In genomic region chrX:2300293-2301068, dm6 we compare ENCODE assay signal across 1 fruit fly cellular context.
TF ChIP-seq lines count a peak whose summit lies in the region.

No protein-coding gene starts in this region.

TF ChIP-seq in whole organism, embryonic, 481 proteins besides CTCF, POLR2A, EP300 and RAD21 (continued from another document and continues in another):
- TF ChIP-seq seq (GFP tag; IDR thresholded peaks at IDR 0.05; lab: Robert Waterston, UW) (peak; percentile 98), CG9932 (GFP tag; IDR thresholded peaks at IDR 0.05; lab: Robert Waterston, UW) (peak; percentile 94), CG11398 (GFP tag; optimal IDR thresholded peaks at IDR 0.05; lab: Kevin White, UChicago) (peak; percentile 94), pb (GFP tag; optimal IDR thresholded peaks at IDR 0.05; lab: Kevin White, UChicago) (peak; percentile 94), CG31365 (tag; optimal IDR thresholded peaks at IDR 0.05; lab: Kevin White, UChicago) (peak; percentile 83), CG3281 (GFP tag; optimal IDR thresholded peaks at IDR 0.05; lab: Kevin White, UChicago) (peak; percentile 88), lilli (GFP tag; optimal IDR thresholded peaks at IDR 0.05; lab: Kevin White, UChicago) (peak; percentile 93), Stat92E (GFP tag; optimal IDR thresholded peaks at IDR 0.05; lab: Kevin White, UChicago) (peak in 1 of 3 experiments; percentile 87), CG7271 (tag; optimal IDR thresholded peaks at IDR 0.05; lab: Kevin White, UChicago) (peak; percentile 11), ci (GFP tag; IDR thresholded peaks at IDR 0.05; lab: Robert Waterston, UW) (peak; percentile 99), HLH54F (GFP tag; optimal IDR thresholded peaks at IDR 0.05; lab: Kevin White, UChicago) (peak; percentile 90), CG17385 (GFP tag; optimal IDR thresholded peaks at IDR 0.05; lab: Kevin White, UChicago) (peak; percentile 93), kah (GFP tag; optimal IDR thresholded peaks at IDR 0.05; lab: Kevin White, UChicago) (peak; percentile 87), prd (optimal IDR thresholded peaks at IDR 0.05; lab: Kevin White, UChicago) (no peak), prd (GFP tag; IDR thresholded peaks at IDR 0.05; lab: Robert Waterston, UW) (peak; percentile 98), chm (GFP tag; IDR thresholded peaks at IDR 0.05; lab: Robert Waterston, UW) (peak; percentile 98), row (GFP tag; IDR thresholded peaks at IDR 0.05; lab: Robert Waterston, UW) (peak; percentile 94), Hsf (GFP tag; optimal IDR thresholded peaks at IDR 0.05; lab: Kevin White, UChicago) (peak; percentile 92), pfk (GFP tag; optimal IDR thresholded peaks at IDR 0.05; lab: Kevin White, UChicago) (no peak), scrt (GFP tag; optimal IDR thresholded peaks at IDR 0.05; lab: Kevin White, UChicago) (peak; percentile 86), Mrtf (GFP tag; IDR thresholded peaks at IDR 0.05; lab: Robert Waterston, UW) (peak; percentile 96), CG10431 (GFP tag; optimal IDR thresholded peaks at IDR 0.05; lab: Kevin White, UChicago) (peak; percentile 79), CG9876 (GFP tag; optimal IDR thresholded peaks at IDR 0.05; lab: Kevin White, UChicago) (peak; percentile 61), ap (GFP tag; IDR thresholded peaks at IDR 0.05; lab: Robert Waterston, UW) (peak; percentile 97), Sox100B (GFP tag; optimal IDR thresholded peaks at IDR 0.05; lab: Kevin White, UChicago) (peak; percentile 95), CG17912 (GFP tag; optimal IDR thresholded peaks at IDR 0.05; lab: Kevin White, UChicago) (peak; percentile 75), CG4282 (GFP tag; optimal IDR thresholded peaks at IDR 0.05; lab: Kevin White, UChicago) (peak; percentile 84), CG8290 (GFP tag; optimal IDR thresholded peaks at IDR 0.05; lab: Kevin White, UChicago) (peak; percentile 35), CG8290 (tag; optimal IDR thresholded peaks at IDR 0.05; lab: Kevin White, UChicago) (peak; percentile 10 to 100), usp (GFP tag; optimal IDR thresholded peaks at IDR 0.05; lab: Kevin White, UChicago) (no peak), ac (GFP tag; optimal IDR thresholded peaks at IDR 0.05; lab: Kevin White, UChicago) (peak; percentile 63), BtbVII (GFP tag; optimal IDR thresholded peaks at IDR 0.05; lab: Kevin White, UChicago) (peak; percentile 91), CG10565 (GFP tag; optimal IDR thresholded peaks at IDR 0.05; lab: Kevin White, UChicago) (peak; percentile 62), disco-r (GFP tag; optimal IDR thresholded peaks at IDR 0.05; lab: Kevin White, UChicago) (peak; percentile 92), lmd (GFP tag; IDR thresholded peaks at IDR 0.05; lab: Robert Waterston, UW) (peak; percentile 98), CG10209 (GFP tag; optimal IDR thresholded peaks at IDR 0.05; lab: Kevin White, UChicago) (peak; percentile 95), CG11560 (tag; IDR thresholded peaks at IDR 0.05; lab: Robert Waterston, UW) (peak; percentile 84), NC2α (GFP tag; optimal IDR thresholded peaks at IDR 0.05; lab: Kevin White, UChicago) (peak; percentile 90), ab (GFP tag; optimal IDR thresholded peaks at IDR 0.05; lab: Kevin White, UChicago) (peak; percentile 74), CG30403 (GFP tag; optimal IDR thresholded peaks at IDR 0.05; lab: Kevin White, UChicago) (peak; percentile 90), ssp (GFP tag; IDR thresholded peaks at IDR 0.05; lab: Robert Waterston, UW) (peak; percentile 90), Ada2b (GFP tag; IDR thresholded peaks at IDR 0.05; lab: Robert Waterston, UW) (peak; percentile 95), danr (GFP tag; IDR thresholded peaks at IDR 0.05; lab: Robert Waterston, UW) (peak; percentile 96), MBD-R2 (GFP tag; IDR thresholded peaks at IDR 0.05; lab: Robert Waterston, UW) (peak; percentile 78), CG32767 (GFP tag; IDR thresholded peaks at IDR 0.05; lab: Robert Waterston, UW) (peak; percentile 98), sr (GFP tag; IDR thresholded peaks at IDR 0.05; lab: Robert Waterston, UW) (peak; percentile 94), CG17612 (GFP tag; IDR thresholded peaks at IDR 0.05; lab: Robert Waterston, UW) (peak; percentile 91), CG6854 (GFP tag; optimal IDR thresholded peaks at IDR 0.05; lab: Kevin White, UChicago) (peak; percentile 90), Nf-YC (tag; optimal IDR thresholded peaks at IDR 0.05; lab: Kevin White, UChicago) (peak; percentile 63), zen2 (GFP tag; IDR thresholded peaks at IDR 0.05; lab: Robert Waterston, UW; ENCODE audit: partially characterized antibody) (no peak), Asciz (GFP tag; optimal IDR thresholded peaks at IDR 0.05; lab: Kevin White, UChicago) (peak; percentile 93), inv (GFP tag; IDR thresholded peaks at IDR 0.05; lab: Robert Waterston, UW; ENCODE audit: partially characterized antibody) (no peak), cwo (GFP tag; optimal IDR thresholded peaks at IDR 0.05; lab: Kevin White, UChicago) (peak; percentile 89), vvl (GFP tag; IDR thresholded peaks at IDR 0.05; lab: Robert Waterston, UW) (peak; percentile 99), tup (GFP tag; optimal IDR thresholded peaks at IDR 0.05; lab: Kevin White, UChicago) (peak; percentile 86), CG34224 (GFP tag; IDR thresholded peaks at IDR 0.05; lab: Robert Waterston, UW; ENCODE audit: partially characterized antibody) (no peak), CG31388 (GFP tag; optimal IDR thresholded peaks at IDR 0.05; lab: Kevin White, UChicago) (peak; percentile 74), dpn (GFP tag; optimal IDR thresholded peaks at IDR 0.05; lab: Kevin White, UChicago) (peak; percentile 88 to 90), Bgb (GFP tag; IDR thresholded peaks at IDR 0.05; lab: Robert Waterston, UW; ENCODE audit: partially characterized antibody) (no peak), CG14710 (tag; optimal IDR thresholded peaks at IDR 0.05; lab: Kevin White, UChicago) (peak; percentile 81), CG13296 (GFP tag; optimal IDR thresholded peaks at IDR 0.05; lab: Kevin White, UChicago) (peak; percentile 89), onecut (GFP tag; IDR thresholded peaks at IDR 0.05; lab: Robert Waterston, UW) (peak; percentile 94), Ravus (GFP tag; IDR thresholded peaks at IDR 0.05; lab: Robert Waterston, UW) (peak; percentile 92), CG17568 (GFP tag; optimal IDR thresholded peaks at IDR 0.05; lab: Kevin White, UChicago) (peak; percentile 94), CG8388 (GFP tag; optimal IDR thresholded peaks at IDR 0.05; lab: Kevin White, UChicago) (peak; percentile 94), tx (GFP tag; optimal IDR thresholded peaks at IDR 0.05; lab: Kevin White, UChicago) (peak; percentile 88), dmrt11E (tag; optimal IDR thresholded peaks at IDR 0.05; lab: Kevin White, UChicago) (peak; percentile 89), sima (GFP tag; optimal IDR thresholded peaks at IDR 0.05; lab: Kevin White, UChicago) (peak; percentile 70), Optix (GFP tag; IDR thresholded peaks at IDR 0.05; lab: Robert Waterston, UW) (peak; percentile 98), luna (GFP tag; optimal IDR thresholded peaks at IDR 0.05; lab: Kevin White, UChicago) (no peak), sim (GFP tag; IDR thresholded peaks at IDR 0.05; lab: Robert Waterston, UW) (peak; percentile 93), Dbx (GFP tag; IDR thresholded peaks at IDR 0.05; lab: Robert Waterston, UW) (peak; percentile 79), CG4707 (GFP tag; optimal IDR thresholded peaks at IDR 0.05; lab: Kevin White, UChicago) (peak; percentile 91), CG15479 (GFP tag; optimal IDR thresholded peaks at IDR 0.05; lab: Kevin White, UChicago) (peak; percentile 44), salm (tag; optimal IDR thresholded peaks at IDR 0.05; lab: Kevin White, UChicago) (peak; percentile 92), Adf1 (GFP tag; IDR thresholded peaks at IDR 0.05; lab: Robert Waterston, UW) (peak; percentile 93), CG12236 (GFP tag; optimal IDR thresholded peaks at IDR 0.05; lab: Kevin White, UChicago) (peak; percentile 86), CG10274 (GFP tag; optimal IDR thresholded peaks at IDR 0.05; lab: Kevin White, UChicago) (peak; percentile 83), lab (GFP tag; optimal IDR thresholded peaks at IDR 0.05; lab: Kevin White, UChicago) (peak; percentile 96), tna (GFP tag; IDR thresholded peaks at IDR 0.05; lab: Robert Waterston, UW; ENCODE audit: partially characterized antibody) (no peak), CG34376 (GFP tag; optimal IDR thresholded peaks at IDR 0.05; lab: Kevin White, UChicago) (peak; percentile 27), crp (GFP tag; optimal IDR thresholded peaks at IDR 0.05; lab: Kevin White, UChicago) (peak in 1 of 2 experiments; percentile 68), Atf6 (GFP tag; IDR thresholded peaks at IDR 0.05; lab: Robert Waterston, UW) (peak; percentile 95), gt (GFP tag; IDR thresholded peaks at IDR 0.05; lab: Robert Waterston, UW) (peak; percentile 92), CG6791 (GFP tag; IDR thresholded peaks at IDR 0.05; lab: Robert Waterston, UW; ENCODE audit: partially characterized antibody) (no peak), CG31224 (GFP tag; IDR thresholded peaks at IDR 0.05; lab: Robert Waterston, UW) (peak; percentile 88), Gug (GFP tag; IDR thresholded peaks at IDR 0.05; lab: Robert Waterston, UW) (peak; percentile 98), CG4404 (GFP tag; IDR thresholded peaks at IDR 0.05; lab: Robert Waterston, UW) (peak; percentile 91), Fer2 (tag; optimal IDR thresholded peaks at IDR 0.05; lab: Kevin White, UChicago) (peak; percentile 75), CG13287 (GFP tag; IDR thresholded peaks at IDR 0.05; lab: Robert Waterston, UW; ENCODE audit: partially characterized antibody) (peak; percentile 17; the same call in 1 of the 2 replicates), CG4360 (GFP tag; IDR thresholded peaks at IDR 0.05; lab: Robert Waterston, UW) (peak; percentile 81), zf30C (GFP tag; optimal IDR thresholded peaks at IDR 0.05; lab: Kevin White, UChicago) (no peak), Oli (tag; optimal IDR thresholded peaks at IDR 0.05; lab: Kevin White, UChicago) (peak; percentile 97), fd3F (GFP tag; optimal IDR thresholded peaks at IDR 0.05; lab: Kevin White, UChicago) (peak; percentile 94), pros (GFP tag; optimal IDR thresholded peaks at IDR 0.05; lab: Kevin White, UChicago) (peak; percentile 58), esg (GFP tag; conservative IDR thresholded peaks at IDR 0.05; lab: Robert Waterston, UW) (peak; percentile 97), fu2 (GFP tag; optimal IDR thresholded peaks at IDR 0.05; lab: Kevin White, UChicago) (peak; percentile 89), Deaf1 (tag; optimal IDR thresholded peaks at IDR 0.05; lab: Kevin White, UChicago) (peak; percentile 72), Dip2 (GFP tag; IDR thresholded peaks at IDR 0.05; lab: Robert Waterston, UW) (0 out of 2 replicates have a peak, but pooled peaks have one; percentile 40), psq (GFP tag; optimal IDR thresholded peaks at IDR 0.05; lab: Kevin White, UChicago) (peak; percentile 79), CG11696 (GFP tag; IDR thresholded peaks at IDR 0.05; lab: Robert Waterston, UW) (peak; percentile 99), CG1647 (GFP tag; optimal IDR thresholded peaks at IDR 0.05; lab: Kevin White, UChicago) (peak; percentile 83), CHES-1-like (GFP tag; optimal IDR thresholded peaks at IDR 0.05; lab: Kevin White, UChicago) (peak; percentile 94), CG43689 (GFP tag; IDR thresholded peaks at IDR 0.05; lab: Robert Waterston, UW) (peak; percentile 93), CG11093 (GFP tag; IDR thresholded peaks at IDR 0.05; lab: Robert Waterston, UW) (peak; percentile 96), Hmx (GFP tag; optimal IDR thresholded peaks at IDR 0.05; lab: Kevin White, UChicago) (peak; percentile 60), Xrp1 (GFP tag; IDR thresholded peaks at IDR 0.05; lab: Robert Waterston, UW) (peak; percentile 96), tio (GFP tag; optimal IDR thresholded peaks at IDR 0.05; lab: Kevin White, UChicago) (peak; percentile 81), sens-2 (GFP tag; IDR thresholded peaks at IDR 0.05; lab: Robert Waterston, UW) (peak; percentile 98), ken (GFP tag; IDR thresholded peaks at IDR 0.05; lab: Robert Waterston, UW) (peak; percentile 99), CG18011 (GFP tag; optimal IDR thresholded peaks at IDR 0.05; lab: Kevin White, UChicago) (peak; percentile 80), Hey (tag; optimal IDR thresholded peaks at IDR 0.05; lab: Kevin White, UChicago) (peak; percentile 84), dati (GFP tag; IDR thresholded peaks at IDR 0.05; lab: Robert Waterston, UW) (peak; percentile 95), Fer3 (tag; optimal IDR thresholded peaks at IDR 0.05; lab: Kevin White, UChicago) (peak; percentile 92), CG11695 (GFP tag; IDR thresholded peaks at IDR 0.05; lab: Robert Waterston, UW) (peak; percentile 98), Oaz (GFP tag; IDR thresholded peaks at IDR 0.05; lab: Robert Waterston, UW) (peak; percentile 95), Ets97D (GFP tag; optimal IDR thresholded peaks at IDR 0.05; lab: Kevin White, UChicago) (peak; percentile 67), CG5953 (GFP tag; IDR thresholded peaks at IDR 0.05; lab: Robert Waterston, UW) (peak; percentile 98), CG13624 (GFP tag; optimal IDR thresholded peaks at IDR 0.05; lab: Kevin White, UChicago) (peak; percentile 86), CG17829 (tag; optimal IDR thresholded peaks at IDR 0.05; lab: Kevin White, UChicago) (peak; percentile 92), Sry-β (GFP tag; optimal IDR thresholded peaks at IDR 0.05; lab: Kevin White, UChicago) (peak; percentile 69), bigmax (GFP tag; optimal IDR thresholded peaks at IDR 0.05; lab: Kevin White, UChicago) (peak; percentile 44), p53 (GFP tag; optimal IDR thresholded peaks at IDR 0.05; lab: Kevin White, UChicago) (peak; percentile 79), chinmo (GFP tag; IDR thresholded peaks at IDR 0.05; lab: Robert Waterston, UW; ENCODE audit: partially characterized antibody) (peak; percentile 74; the same call in 2 of the 4 replicates), dysf (GFP tag; IDR thresholded peaks at IDR 0.05; lab: Robert Waterston, UW) (peak; percentile 97), gcm2 (GFP tag; optimal IDR thresholded peaks at IDR 0.05; lab: Kevin White, UChicago) (peak; percentile 94), PHDP (tag; optimal IDR thresholded peaks at IDR 0.05; lab: Kevin White, UChicago) (peak; percentile 95), repo (GFP tag; optimal IDR thresholded peaks at IDR 0.05; lab: Kevin White, UChicago) (peak; percentile 71), pita (GFP tag; optimal IDR thresholded peaks at IDR 0.05; lab: Kevin White, UChicago) (no peak), Lim3 (GFP tag; IDR thresholded peaks at IDR 0.05; lab: Robert Waterston, UW) (peak; percentile 88), ase (GFP tag; IDR thresholded peaks at IDR 0.05; lab: Robert Waterston, UW) (peak; percentile 97)
